Worm (Caenorhabditis elegans) whole organism, L1 larva: ENCODE results near the gene vars-1.

Experiments used
- fkh-10 ChIP-seq: sonication (generic microtip); optimal IDR thresholded peaks from 2 replicates; lab custom pipeline; 2017; ENCODE audit warnings: missing biosample characterization, missing genetic modification reagents, missing genetic modification characterization
- hlh-17 ChIP-seq: fragments of 200-800 bp; sonication (Bioruptor generic); optimal IDR thresholded peaks from 2 replicates; lab custom pipeline; 2018; ENCODE audit warnings: missing genetic modification characterization, mild to moderate bottlenecking, missing compliant biosample characterization, moderate library complexity, borderline replicate concordance
- lin-13 ChIP-seq: fragments of 150-350 bp; optimal IDR thresholded peaks from 2 replicates; lab custom pipeline; 2014; ENCODE audit warnings: missing biosample characterization, missing genetic modification reagents, missing genetic modification characterization
- lin-35 ChIP-seq, 2 experiments: fragments of 150-350 bp; optimal IDR thresholded peaks; 2 replicates each; lab custom pipeline; 2014; ENCODE audit warnings: missing biosample characterization in 2 of 2, missing genetic modification characterization in 2 of 2, missing genetic modification reagents in 2 of 2
- lsy-2 ChIP-seq, 2 experiments: fragments of 150-350 bp; optimal IDR thresholded peaks; 2 replicates each; lab custom pipeline; 2014; ENCODE audit warnings: missing biosample characterization in 2 of 2, missing genetic modification characterization in 2 of 2
- mep-1 ChIP-seq: fragments of 150-350 bp; optimal IDR thresholded peaks from 2 replicates; lab custom pipeline; 2014; ENCODE audit warnings: missing biosample characterization, missing genetic modification characterization
- nhr-12 ChIP-seq: sonication (generic microtip); optimal IDR thresholded peaks from 2 replicates; lab custom pipeline; 2017; ENCODE audit warnings: missing biosample characterization, missing genetic modification characterization
- nhr-47 ChIP-seq: sonication (generic microtip); optimal IDR thresholded peaks from 2 replicates; lab custom pipeline; 2016; ENCODE audit warnings: mild to moderate bottlenecking, missing genetic modification characterization, moderate library complexity, missing compliant biosample characterization
- pqm-1 ChIP-seq: sonication (generic microtip); optimal IDR thresholded peaks from 3 replicates; lab custom pipeline; 2017; ENCODE audit warnings: missing biosample characterization, missing genetic modification characterization
- snpc-4 ChIP-seq: fragments of 150-350 bp; optimal IDR thresholded peaks from 2 replicates; lab custom pipeline; 2014; ENCODE audit warnings: missing biosample characterization, missing genetic modification characterization
- unc-62 ChIP-seq: fragments of 150-350 bp; optimal IDR thresholded peaks from 2 replicates; lab custom pipeline; 2014; ENCODE audit warnings: missing biosample characterization, missing genetic modification reagents, missing genetic modification characterization
- zag-1 ChIP-seq: fragments of 150-350 bp; optimal IDR thresholded peaks from 2 replicates; lab custom pipeline; 2014; ENCODE audit warnings: missing biosample characterization, missing genetic modification characterization

ce11 chrV:8073162-8073561, 42.0 kb downstream of the vars-1 start:
- TF ChIP-seq zag-1 (tag; lab: Kevin White, UChicago) (no peak), nhr-47 (tag; lab: Kevin White, UChicago) (no peak), snpc-4 (no peak), lsy-2 (tag; optimal IDR thresholded peaks at IDR 0.05; lab: Kevin White, UChicago) (no peak), mep-1 (tag; lab: Kevin White, UChicago) (no peak), lin-13 (GFP tag; lab: Kevin White, UChicago) (no peak), nhr-12 (tag; lab: Kevin White, UChicago) (no peak), pqm-1 (no peak), hlh-17 (GFP tag; lab: Kevin White, UChicago) (no peak), lin-35 (GFP tag; optimal IDR thresholded peaks at IDR 0.05; lab: Kevin White, UChicago) (no peak), fkh-10 (no peak), unc-62 (GFP tag; lab: Kevin White, UChicago) (no peak)
